Worm (Caenorhabditis elegans): ENCODE measurements around the gene C10C6.3.

DNA sequence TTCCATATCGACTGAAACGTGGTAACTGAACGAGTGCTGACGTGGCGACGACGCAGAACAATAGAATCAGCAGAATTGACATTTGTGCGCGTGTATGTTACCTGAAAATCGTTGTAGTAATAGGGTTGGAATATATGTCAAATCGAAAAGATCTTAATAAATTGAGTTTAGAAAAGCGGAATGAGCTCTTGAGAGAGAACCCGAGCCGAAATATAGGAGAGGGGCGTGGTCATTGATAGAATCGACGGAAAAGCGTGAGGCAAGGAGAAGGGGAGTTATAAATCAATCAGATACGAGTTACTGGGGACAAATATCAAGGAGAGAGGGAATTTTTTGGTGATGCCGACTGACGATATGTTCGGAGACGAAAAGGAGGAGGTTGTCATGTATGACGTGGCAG is 45.6 kb upstream of the C10C6.3 start, which contains the start of gene M04B2.6:
- TF ChIP-seq B0310.2 (tag; optimal IDR thresholded peaks at IDR 0.05) (no peak), ama-1 (optimal IDR thresholded peaks at IDR 0.05) (no peak), ets-7 (tag; optimal IDR thresholded peaks at IDR 0.05) (no peak), aly-1 (tag; optimal IDR thresholded peaks at IDR 0.05) (no peak), hnd-1 (tag; optimal IDR thresholded peaks at IDR 0.05) (no peak), flt-1 (GFP tag; IDR thresholded peaks at IDR 0.05) (no peak), tbx-11 (GFP tag; IDR thresholded peaks at IDR 0.05) (no peak), hmbx-1 (tag; optimal IDR thresholded peaks at IDR 0.05) (no peak), ceh-36 (tag; optimal IDR thresholded peaks at IDR 0.05) (no peak), tra-4 (tag; optimal IDR thresholded peaks at IDR 0.05) (no peak), hmg-4 (GFP tag; optimal IDR thresholded peaks at IDR 0.05) (no peak)

Data from whole organism, early embryonic.